Fruit fly (Drosophila melanogaster) whole organism, adult: ENCODE results near the gene CG34382.

Experiments used
- CG11617 ChIP-seq: fragments of 200-800 bp; sonication (Bioruptor generic); optimal IDR thresholded peaks from 2 replicates; lab custom pipeline; 2017; ENCODE audit warnings: mild to moderate bottlenecking, missing biosample characterization, missing genetic modification reagents, missing genetic modification characterization
- CG12768 ChIP-seq: fragments of 200-800 bp; sonication (Bioruptor generic); optimal IDR thresholded peaks from 2 replicates; lab custom pipeline; 2017; ENCODE audit warnings: missing biosample characterization, missing genetic modification characterization, mild to moderate bottlenecking, moderate library complexity, missing genetic modification reagents
- CG14711 ChIP-seq: fragments of 200-800 bp; sonication (Bioruptor generic); optimal IDR thresholded peaks from 2 replicates; lab custom pipeline; 2018; ENCODE audit warnings: missing biosample characterization, mild to moderate bottlenecking, missing genetic modification characterization, moderate library complexity
- CG1620 ChIP-seq: fragments of 200-800 bp; sonication (Bioruptor generic); optimal IDR thresholded peaks from 2 replicates; lab custom pipeline; 2016; ENCODE audit warnings: missing biosample characterization, missing genetic modification characterization
- CG33017 ChIP-seq: fragments of 200-800 bp; sonication (Bioruptor generic); optimal IDR thresholded peaks from 2 replicates; lab custom pipeline; 2018; ENCODE audit warnings: missing biosample characterization, mild to moderate bottlenecking, missing genetic modification characterization, moderate library complexity
- CG5204 ChIP-seq: fragments of 200-800 bp; sonication (Bioruptor generic); optimal IDR thresholded peaks from 2 replicates; lab custom pipeline; 2016; ENCODE audit warnings: missing biosample characterization, missing genetic modification characterization
- CG7045 ChIP-seq: fragments of 200-800 bp; sonication (Bioruptor generic); optimal IDR thresholded peaks from 2 replicates; lab custom pipeline; 2017; ENCODE audit warnings: missing biosample characterization, mild to moderate bottlenecking, missing genetic modification characterization
- CG7101 ChIP-seq: fragments of 200-800 bp; sonication (Bioruptor generic); optimal IDR thresholded peaks from 2 replicates; lab custom pipeline; 2018; ENCODE audit warnings: missing biosample characterization, mild to moderate bottlenecking, missing genetic modification characterization, moderate library complexity
- Clk ChIP-seq: fragments of 200-800 bp; sonication (Bioruptor generic); optimal IDR thresholded peaks from 2 replicates; lab custom pipeline; 2017; ENCODE audit warnings: missing biosample characterization, missing genetic modification characterization
- Crg-1 ChIP-seq: fragments of 200-800 bp; sonication (Bioruptor generic); optimal IDR thresholded peaks from 2 replicates; lab custom pipeline; 2016; ENCODE audit warnings: missing biosample characterization, missing genetic modification characterization
- Hr96 ChIP-seq: fragments of 200-800 bp; sonication (Bioruptor generic); optimal IDR thresholded peaks from 2 replicates; lab custom pipeline; 2016; ENCODE audit warnings: missing biosample characterization, missing genetic modification characterization
- Mnt ChIP-seq: fragments of 200-800 bp; sonication (Bioruptor generic); optimal IDR thresholded peaks from 2 replicates; lab custom pipeline; 2016; ENCODE audit warnings: missing biosample characterization, mild to moderate bottlenecking, missing genetic modification characterization
- bab1 ChIP-seq: fragments of 200-800 bp; sonication (Bioruptor generic); optimal IDR thresholded peaks from 3 replicates; lab custom pipeline; 2019; ENCODE audit warnings: missing biosample characterization, mild to moderate bottlenecking, missing genetic modification characterization, moderate library complexity
- cic ChIP-seq: fragments of 200-800 bp; sonication (Bioruptor generic); optimal IDR thresholded peaks from 2 replicates; lab custom pipeline; 2017; ENCODE audit warnings: missing biosample characterization, mild to moderate bottlenecking, missing genetic modification characterization, moderate library complexity
- cnc ChIP-seq, 2 experiments: fragments of >200 bp; optimal IDR thresholded peaks; 2 replicates each; lab custom pipeline; 2017
- kay ChIP-seq: fragments of 200-800 bp; sonication (Bioruptor generic); peaks from one replicate; lab custom pipeline; 2016; ENCODE audit warnings: missing biosample characterization, missing genetic modification characterization, borderline replicate concordance
- ovo ChIP-seq: fragments of 200-800 bp; sonication (Bioruptor generic); optimal IDR thresholded peaks from 2 replicates; lab custom pipeline; 2016; ENCODE audit warnings: missing biosample characterization, missing genetic modification characterization
- pad ChIP-seq: fragments of 200-800 bp; sonication (Bioruptor generic); optimal IDR thresholded peaks from 3 replicates; lab custom pipeline; 2017; ENCODE audit warnings: missing biosample characterization, missing genetic modification characterization, mild to moderate bottlenecking, moderate library complexity, missing genetic modification reagents
- tj ChIP-seq: fragments of 200-800 bp; sonication (Bioruptor generic); optimal IDR thresholded peaks from 3 replicates; lab custom pipeline; 2017; ENCODE audit warnings: missing biosample characterization, mild to moderate bottlenecking, missing genetic modification characterization, moderate library complexity
- toe ChIP-seq: fragments of 200-800 bp; sonication (Bioruptor generic); optimal IDR thresholded peaks from 2 replicates; lab custom pipeline; 2016; ENCODE audit warnings: missing biosample characterization, missing genetic modification characterization

The CG34382 gene

DNA sequence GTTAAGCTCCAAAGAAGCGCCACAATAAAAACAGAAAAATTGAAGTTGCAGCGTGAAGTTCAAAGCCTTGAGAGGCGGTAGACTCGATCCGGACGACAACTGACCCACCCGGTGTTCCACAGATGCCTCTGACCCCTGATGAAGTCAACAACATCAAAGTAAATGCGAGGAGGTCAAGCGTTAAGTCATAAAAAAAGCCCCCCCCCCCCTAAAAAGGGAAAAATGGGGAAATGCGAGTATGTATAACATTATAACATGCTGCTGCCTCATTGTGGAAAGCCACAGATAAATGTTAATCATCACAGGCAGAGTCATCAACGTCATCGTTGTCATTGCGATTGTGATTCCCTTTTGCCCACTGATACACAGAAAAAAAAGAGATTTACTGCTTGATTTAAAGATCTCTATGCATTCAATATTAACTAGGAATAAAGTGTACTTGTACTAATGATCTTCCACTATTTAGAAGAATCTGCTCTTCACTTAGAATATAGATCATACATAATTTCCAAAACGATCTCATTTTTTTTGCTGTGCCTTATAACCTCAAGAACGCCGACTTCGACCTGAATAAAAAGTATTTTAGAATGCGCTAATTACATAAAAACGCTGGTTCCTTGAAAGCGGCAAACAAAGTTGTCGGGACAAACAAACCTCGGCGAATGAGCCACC, 27.6 kb upstream of the CG34382 start:
- TF ChIP-seq kay (no peak), Crg-1 (no peak), pad (GFP tag; lab: Kevin White, UChicago) (no peak), CG5204 (GFP tag; lab: Kevin White, UChicago) (no peak), ovo (GFP tag; lab: Kevin White, UChicago) (no peak), tj (GFP tag; lab: Kevin White, UChicago) (no peak), Hr96 (GFP tag; lab: Kevin White, UChicago) (no peak), Clk (no peak), CG14711 (no peak), toe (no peak), Mnt (GFP tag; lab: Kevin White, UChicago) (no peak), CG7045 (GFP tag; lab: Kevin White, UChicago) (no peak)

dm6 chr3L:9853140-9853746, 25.5 kb upstream of the CG34382 start:
- TF ChIP-seq pad (GFP tag; lab: Kevin White, UChicago) (no peak), Clk (no peak), Hr96 (GFP tag; lab: Kevin White, UChicago) (no peak), CG14711 (peak; percentile 40), tj (GFP tag; lab: Kevin White, UChicago) (no peak)

DNA sequence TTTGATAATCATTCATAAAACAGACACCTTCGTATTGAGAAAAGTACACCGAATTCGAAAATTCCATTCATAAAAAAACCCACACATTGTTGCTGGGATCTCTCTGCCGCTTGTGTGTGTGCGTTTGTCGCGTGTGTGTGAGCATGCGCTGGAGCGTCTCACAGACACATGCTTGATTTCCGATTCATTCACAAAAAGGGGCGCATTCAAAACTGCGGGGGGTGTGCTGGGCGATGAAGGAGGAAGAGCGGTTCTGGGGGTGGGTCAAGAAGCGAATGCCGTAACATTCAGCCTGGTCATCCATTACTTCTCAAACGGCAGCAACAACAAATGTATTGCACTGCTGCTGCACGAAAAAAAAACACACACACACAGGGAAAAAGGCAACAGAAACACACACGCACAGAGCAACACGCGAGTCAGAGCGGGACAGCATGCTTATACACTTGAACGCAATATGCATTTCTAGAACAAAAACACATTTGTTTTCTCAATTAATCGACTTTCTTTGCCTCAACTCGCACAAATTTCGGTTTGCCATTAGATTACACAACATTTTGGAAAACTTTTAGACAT, 24.8 kb upstream of the CG34382 start:
- peak; percentile 12 for TF ChIP-seq tj (GFP tag; lab: Kevin White, UChicago)
- TF ChIP-seq pad (GFP tag; lab: Kevin White, UChicago), result peak; percentile 36
- no peak for TF ChIP-seq toe
- peak; percentile 99 for TF ChIP-seq cic (GFP tag; lab: Kevin White, UChicago)
- peak; percentile 72 for TF ChIP-seq Mnt (GFP tag; lab: Kevin White, UChicago)

DNA sequence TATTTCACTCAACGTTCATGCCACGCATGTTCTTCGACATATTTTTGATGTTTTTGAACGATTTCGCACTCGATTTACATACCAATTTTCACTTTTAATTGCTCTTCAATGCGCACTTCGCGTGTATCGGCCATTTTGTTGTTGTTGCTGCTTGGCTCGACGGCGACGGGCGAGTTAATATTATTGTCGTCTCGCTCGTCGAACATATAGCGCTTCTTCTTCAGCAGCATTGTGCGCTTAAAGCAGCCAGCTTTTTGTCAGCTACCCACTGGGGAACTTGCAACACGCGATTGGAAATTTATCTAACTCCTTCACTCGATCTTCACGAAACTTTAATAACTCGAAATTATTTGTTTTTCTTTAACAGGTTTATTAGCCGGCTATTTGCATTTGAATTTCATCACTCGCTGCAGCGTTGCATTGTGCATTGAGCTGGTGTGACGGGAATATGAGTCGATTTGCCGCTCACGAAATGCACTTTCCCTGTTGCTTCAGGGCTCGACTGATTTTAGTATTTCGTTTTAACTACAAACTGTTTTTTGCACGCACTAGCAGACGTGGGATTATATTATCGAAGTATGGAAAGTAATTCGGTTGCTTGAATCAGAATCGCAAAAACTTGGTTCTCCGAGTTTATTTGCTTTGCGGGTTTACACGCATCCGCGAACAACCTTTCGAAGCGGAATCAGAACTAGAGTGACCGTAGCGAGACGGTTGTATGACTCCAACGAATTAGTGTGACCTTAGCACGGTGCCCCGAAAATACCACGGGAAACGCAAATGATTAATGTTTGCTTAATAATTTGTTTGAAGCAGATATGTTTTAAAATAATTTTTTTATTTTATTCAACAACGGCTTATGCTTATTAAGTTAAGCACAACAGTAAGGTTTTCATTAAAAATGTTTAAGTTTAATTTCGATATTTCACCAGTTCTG, 23.9 kb upstream of the CG34382 start, which contains the start of gene RasGAP1:
RasGAP1 (minus strand) TSS at position 703 of the 937 bp plus-strand sequence.
- peak; percentile 19 for TF ChIP-seq CG11617 (GFP tag; lab: Kevin White, UChicago)
- TF ChIP-seq bab1 (GFP tag; lab: Kevin White, UChicago), result peak; percentile 43
- TF ChIP-seq Crg-1, result peak; percentile 3
- peak; percentile 80 for TF ChIP-seq kay
- TF ChIP-seq CG7045 (GFP tag; lab: Kevin White, UChicago), result no peak
- peak; percentile 5 for TF ChIP-seq tj (GFP tag; lab: Kevin White, UChicago)
- peak; percentile 36 for TF ChIP-seq Mnt (GFP tag; lab: Kevin White, UChicago)
- no peak for TF ChIP-seq CG12768 (GFP tag; lab: Kevin White, UChicago)
- peak; percentile 39 for TF ChIP-seq pad (GFP tag; lab: Kevin White, UChicago)
- no peak for TF ChIP-seq Clk
- peak; percentile 27 for TF ChIP-seq CG33017
- peak; percentile 46 for TF ChIP-seq cic (GFP tag; lab: Kevin White, UChicago)

DNA sequence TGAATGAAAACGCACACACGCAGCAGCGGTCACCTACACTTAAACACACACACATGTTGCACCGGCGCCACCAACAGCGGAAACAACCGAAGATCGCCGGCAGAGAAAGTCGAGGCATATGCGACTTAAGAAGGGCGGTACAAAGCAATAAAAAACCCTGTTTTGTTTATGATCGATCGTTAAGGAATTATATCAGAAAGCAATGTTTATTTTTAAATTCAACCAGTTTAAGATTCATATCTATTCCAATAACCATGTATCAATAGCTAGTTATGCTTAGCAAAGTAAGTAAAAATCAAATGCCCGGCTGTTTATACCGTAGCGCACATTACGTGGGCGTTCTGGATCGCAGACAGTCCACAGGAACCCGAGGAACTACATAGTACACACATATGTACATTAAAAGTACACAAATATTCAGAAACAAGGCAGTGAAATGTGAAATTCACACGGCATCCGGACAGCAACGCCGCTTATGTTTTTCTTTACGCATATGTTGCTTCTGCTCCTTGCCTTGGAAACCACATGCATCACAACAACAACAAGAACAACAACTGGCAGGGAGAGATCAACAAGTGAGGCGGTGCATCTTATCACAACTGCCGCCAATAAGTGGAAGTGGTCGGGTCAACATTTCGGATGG, 22.9 kb upstream of the CG34382 start:
- peak; percentile 69 for TF ChIP-seq CG14711
- TF ChIP-seq bab1 (GFP tag; lab: Kevin White, UChicago), result peak; percentile 84
- peak; percentile 72 for TF ChIP-seq CG33017
- peak; percentile 40 for TF ChIP-seq CG11617 (GFP tag; lab: Kevin White, UChicago)
- peak; percentile 82 for TF ChIP-seq CG7101 (tag; lab: Kevin White, UChicago)
- peak; percentile 46 for TF ChIP-seq pad (GFP tag; lab: Kevin White, UChicago)
- TF ChIP-seq tj (GFP tag; lab: Kevin White, UChicago), result peak; percentile 38
- TF ChIP-seq cnc (optimal IDR thresholded peaks at IDR 0.05; lab: Kevin White, UChicago), result no peak
- TF ChIP-seq Mnt (GFP tag; lab: Kevin White, UChicago), result peak; percentile 26
- TF ChIP-seq CG5204 (GFP tag; lab: Kevin White, UChicago), result no peak
- TF ChIP-seq Clk, result peak; percentile 46
- TF ChIP-seq kay, result no peak
- TF ChIP-seq ovo (GFP tag; lab: Kevin White, UChicago), result no peak
- TF ChIP-seq Hr96 (GFP tag; lab: Kevin White, UChicago), result peak; percentile 80
- TF ChIP-seq cic (GFP tag; lab: Kevin White, UChicago), result peak; percentile 30
- peak; percentile 28 for TF ChIP-seq CG1620 (GFP tag; lab: Kevin White, UChicago)
- TF ChIP-seq CG12768 (GFP tag; lab: Kevin White, UChicago), result peak; percentile 60
- peak; percentile 26 for TF ChIP-seq toe
- TF ChIP-seq CG7045 (GFP tag; lab: Kevin White, UChicago), result peak; percentile 66
- peak; percentile 41 for TF ChIP-seq Crg-1
